Worm (Caenorhabditis elegans): ENCODE results near the gene unc-79.

The unc-79 gene

DNA sequence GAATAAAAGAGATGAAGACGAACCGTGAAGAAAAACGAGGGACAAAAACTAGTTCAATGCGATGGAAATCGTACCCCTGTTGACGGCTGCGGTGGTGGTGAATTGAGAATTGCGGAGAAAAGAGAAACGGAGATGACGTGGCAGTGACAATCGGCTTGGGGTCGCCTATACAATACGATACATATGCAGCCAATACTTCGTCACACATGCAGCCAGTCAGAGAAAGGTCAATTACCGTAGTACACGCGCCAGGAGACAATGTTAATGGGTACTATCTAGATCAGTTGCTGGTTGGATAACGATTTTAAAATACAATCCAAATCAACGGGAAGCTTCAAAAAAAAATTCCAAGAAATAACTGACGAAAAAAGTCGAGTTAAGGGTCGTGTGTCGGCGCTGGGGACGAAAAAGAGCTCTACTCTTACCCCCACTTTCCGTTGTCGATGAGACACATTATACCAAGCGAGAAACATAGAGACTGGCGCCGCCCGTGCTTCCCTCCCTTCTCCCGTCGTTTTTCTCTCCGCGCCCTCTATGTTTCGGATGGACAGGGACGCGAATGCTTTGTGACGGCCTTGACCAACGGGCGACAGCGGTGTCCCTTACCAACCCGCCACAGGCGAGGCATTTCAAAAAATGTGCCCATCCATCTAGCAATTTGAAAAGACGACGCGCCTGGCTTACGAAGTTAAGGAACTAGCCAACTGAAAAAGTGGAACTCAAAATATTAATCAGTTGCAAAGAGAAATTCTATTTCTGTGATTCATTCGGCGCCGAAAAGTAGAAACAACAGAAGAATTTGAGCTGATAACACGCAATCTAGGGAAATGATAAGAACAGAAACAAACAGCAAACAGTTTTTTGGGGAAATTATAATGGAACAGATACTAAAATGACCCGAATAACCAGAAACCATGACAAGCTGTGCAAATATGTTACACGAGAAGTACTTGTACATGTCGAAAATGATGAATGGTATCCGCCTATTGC lies 47.5 kb upstream of the unc-79 start:
- TF ChIP-seq R02D3.7 (tag; optimal IDR thresholded peaks at IDR 0.05) (no peak), ztf-1 (GFP tag; conservative IDR thresholded peaks at IDR 0.05) (no peak), ZK546.5 (tag; optimal IDR thresholded peaks at IDR 0.05) (no peak), C34F6.9 (tag; optimal IDR thresholded peaks at IDR 0.05) (peak; percentile 21), nhr-23 (tag; optimal IDR thresholded peaks at IDR 0.05) (no peak), fos-1 (tag; optimal IDR thresholded peaks at IDR 0.05) (peak; percentile 88), peb-1 (tag; optimal IDR thresholded peaks at IDR 0.05) (no peak), crh-2 (tag; optimal IDR thresholded peaks at IDR 0.05) (peak; percentile 18), unc-39 (tag; optimal IDR thresholded peaks at IDR 0.05) (no peak), elt-3 (tag; optimal IDR thresholded peaks at IDR 0.05) (no peak), unc-62 (GFP tag; optimal IDR thresholded peaks at IDR 0.05) (no peak), nhr-11 (tag; optimal IDR thresholded peaks at IDR 0.05) (no peak), mdl-1 (tag; optimal IDR thresholded peaks at IDR 0.05) (no peak), snpc-4 (tag; optimal IDR thresholded peaks at IDR 0.05) (no peak), lsy-2 (tag; optimal IDR thresholded peaks at IDR 0.05) (peak in 1 of 2 experiments; percentile 46), mbf-1 (tag; optimal IDR thresholded peaks at IDR 0.05) (no peak), nhr-237 (tag; optimal IDR thresholded peaks at IDR 0.05) (no peak), nhr-12 (tag; optimal IDR thresholded peaks at IDR 0.05) (no peak), lin-39 (tag; optimal IDR thresholded peaks at IDR 0.05) (no peak), nhr-6 (tag; optimal IDR thresholded peaks at IDR 0.05) (no peak), egl-27 (tag; optimal IDR thresholded peaks at IDR 0.05) (no peak), mab-5 (tag; optimal IDR thresholded peaks at IDR 0.05) (peak; percentile 14), lin-13 (GFP tag; optimal IDR thresholded peaks at IDR 0.05) (peak; percentile 5), zag-1 (tag; optimal IDR thresholded peaks at IDR 0.05) (no peak), sma-3 (GFP tag; optimal IDR thresholded peaks at IDR 0.05) (no peak), gmeb-1 (tag; optimal IDR thresholded peaks at IDR 0.05) (no peak), alr-1 (tag; optimal IDR thresholded peaks at IDR 0.05) (no peak), skn-1 (tag; optimal IDR thresholded peaks at IDR 0.05) (no peak), sem-4 (tag; optimal IDR thresholded peaks at IDR 0.05) (peak; percentile 39), nhr-25 (tag; optimal IDR thresholded peaks at IDR 0.05) (no peak), dmd-4 (tag; optimal IDR thresholded peaks at IDR 0.05) (no peak), nhr-129 (tag; optimal IDR thresholded peaks at IDR 0.05) (peak; percentile 9), ceh-16 (tag; optimal IDR thresholded peaks at IDR 0.05) (no peak), ceh-82 (tag; optimal IDR thresholded peaks at IDR 0.05) (no peak), unc-55 (GFP tag; optimal IDR thresholded peaks at IDR 0.05) (peak; percentile 32), elt-1 (tag; optimal IDR thresholded peaks at IDR 0.05) (no peak), blmp-1 (tag; optimal IDR thresholded peaks at IDR 0.05; ENCODE audit: insufficient read depth) (no peak), ztf-11 (tag; optimal IDR thresholded peaks at IDR 0.05) (no peak), ama-1 (optimal IDR thresholded peaks at IDR 0.05) (no peak), F13H6.1 (tag; optimal IDR thresholded peaks at IDR 0.05) (peak; percentile 34), Y55F3AM.14 (GFP tag; optimal IDR thresholded peaks at IDR 0.05) (no peak), nhr-21 (tag; optimal IDR thresholded peaks at IDR 0.05) (no peak), nhr-77 (tag; optimal IDR thresholded peaks at IDR 0.05) (no peak), lin-11 (tag; optimal IDR thresholded peaks at IDR 0.05) (no peak), aly-2 (tag; optimal IDR thresholded peaks at IDR 0.05) (no peak), nhr-10 (tag; optimal IDR thresholded peaks at IDR 0.05) (no peak), ztf-4 (tag; optimal IDR thresholded peaks at IDR 0.05) (no peak), sma-9 (GFP tag; optimal IDR thresholded peaks at IDR 0.05) (no peak), sma-9 (tag; optimal IDR thresholded peaks at IDR 0.05) (no peak)
